Worm (Caenorhabditis elegans): ENCODE measurements around the gene iff-1.

DNA sequence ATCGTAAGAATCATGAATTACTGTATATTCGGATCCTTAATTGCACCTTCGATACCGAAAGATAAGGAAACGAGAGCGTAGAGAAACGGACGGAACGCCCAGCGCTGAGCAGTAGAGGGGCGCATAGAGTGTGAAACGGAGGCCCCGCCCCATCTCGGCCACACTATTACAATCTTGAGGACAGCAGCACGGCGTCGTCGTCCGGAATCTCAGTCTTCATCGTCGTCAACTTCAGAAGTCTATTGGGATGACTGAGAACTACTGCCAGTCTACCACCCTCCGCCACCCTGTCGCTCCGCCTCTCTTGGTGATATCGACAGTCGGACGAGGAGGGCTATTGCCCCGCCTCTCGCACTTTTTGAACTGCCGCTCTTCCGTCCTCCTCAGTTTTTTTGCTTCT is 17.7 kb upstream of the iff-1 start:
- no peak for TF ChIP-seq W03F9.2 (tag; optimal IDR thresholded peaks at IDR 0.05)
- no peak for TF ChIP-seq him-1 (tag; optimal IDR thresholded peaks at IDR 0.05)
- no peak for TF ChIP-seq dao-5 (tag; optimal IDR thresholded peaks at IDR 0.05)
